Worm (Caenorhabditis elegans): Measurements from ENCODE around the gene irld-60.

DNA sequence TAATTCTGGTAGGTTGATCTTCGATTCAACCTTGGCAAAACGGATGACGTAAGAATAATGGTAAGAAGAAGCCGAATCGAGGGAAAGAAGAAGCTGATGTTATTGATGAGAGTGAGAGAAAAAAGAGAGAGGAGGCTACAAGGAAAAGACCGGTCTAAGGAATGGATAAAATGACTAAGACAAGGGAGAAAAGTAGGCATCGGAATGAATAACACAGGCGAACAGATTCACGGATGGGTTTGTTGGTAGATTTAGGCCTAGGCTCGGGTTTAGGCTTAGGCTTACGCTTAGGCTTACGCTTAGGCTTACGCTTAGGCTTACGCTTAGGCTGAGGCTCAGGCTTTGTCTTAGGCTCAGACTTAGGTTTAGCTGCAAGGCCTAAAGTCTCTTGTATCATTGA lies 47.7 kb upstream of the irld-60 start, which contains the start of gene agmo-1:
- TF ChIP-seq unc-62 (GFP tag; optimal IDR thresholded peaks at IDR 0.05) (no peak), skn-1 (tag; optimal IDR thresholded peaks at IDR 0.05) (no peak), ama-1 (optimal IDR thresholded peaks at IDR 0.05) (no peak), ztf-4 (tag; optimal IDR thresholded peaks at IDR 0.05) (no peak)

All from whole organism, L2 larva.